In genomic region chrX:2344104-2344503, ce11 we compare ENCODE assay signal across 2 worm cellular contexts.
A peak's percentile ranks its signal among the peaks of the same experiment; 100 is the strongest.
TF ChIP-seq lines count a peak whose summit lies in the region.

No protein-coding gene starts in this region.

TF ChIP-seq in whole organism, L4 larva, 104 proteins besides CTCF, POLR2A, EP300 and RAD21:
- TF ChIP-seq aha-1 (tag; lab: Kevin White, UChicago), result peak; percentile 52
- TF ChIP-seq nhr-41 (GFP tag; IDR thresholded peaks at IDR 0.05; lab: Robert Waterston, UW), result no peak

TF ChIP-seq in whole organism, young adult, 124 proteins besides CTCF, POLR2A, EP300 and RAD21:
- TF ChIP-seq zfh-2 (GFP tag; conservative IDR thresholded peaks at IDR 0.05; lab: Robert Waterston, UW) (0 out of 2 replicates have a peak, but pooled peaks have one; percentile 10), egrh-3 (GFP tag; IDR thresholded peaks at IDR 0.05; lab: Robert Waterston, UW) (no peak), ztf-22 (GFP tag; optimal IDR thresholded peaks at IDR 0.05; lab: Kevin White, UChicago) (no peak)
